Fruit fly (Drosophila melanogaster) whole organism: Measurements from ENCODE around the gene RpL34a.

ENCODE experiments used
- psq ChIP-seq: fragments of >200 bp; optimal IDR thresholded peaks from 2 replicates; lab custom pipeline; 2017
- usp ChIP-seq: fragments of >200 bp; optimal IDR thresholded peaks from 2 replicates; lab custom pipeline; 2017; ENCODE audit warnings: missing biosample characterization, missing genetic modification characterization, mixed read lengths

- TF ChIP-seq psq (no peak), usp (GFP tag; lab: Kevin White, UChicago) (no peak)
Observed at dm6 chr3R:26019232-26019631, 39.8 kb downstream of the RpL34a start.
